Worm (Caenorhabditis elegans) whole organism, L4/young adult: ENCODE data around the gene C34C6.10.
A peak's percentile ranks its signal among the peaks of the same experiment; 100 is the strongest.

ENCODE experiments used
- W03F9.2 ChIP-seq: fragments of 150-350 bp; optimal IDR thresholded peaks from 2 replicates; lab custom pipeline; 2014; ENCODE audit warnings: missing biosample characterization, missing genetic modification characterization
- dao-5 ChIP-seq: sonication (generic microtip); optimal IDR thresholded peaks from 2 replicates; lab custom pipeline; 2016; ENCODE audit warnings: missing genotype, missing genetic modification characterization, moderate library complexity, missing compliant biosample characterization
- him-1 ChIP-seq: sonication (generic microtip); optimal IDR thresholded peaks from 2 replicates; lab custom pipeline; 2016; ENCODE audit warnings: missing genotype, missing genetic modification reagents, missing genetic modification characterization, missing compliant biosample characterization

The C34C6.10 gene

ce11 chrII:8732339-8733100, 36.8 kb upstream of the C34C6.10 start, which contains the start of gene rol-6:
Gene rol-6 (plus strand): TSS chrII:8733050.
- TF ChIP-seq him-1 (no peak), dao-5 (tag; lab: Kevin White, UChicago) (no peak), W03F9.2 (no peak)

ce11 chrII:8731736-8732229, 36.1 kb upstream of the C34C6.10 start:
- TF ChIP-seq him-1, result no peak
- no peak for TF ChIP-seq W03F9.2
- no peak for TF ChIP-seq dao-5 (tag; lab: Kevin White, UChicago)

- TF ChIP-seq dao-5 (tag; lab: Kevin White, UChicago), result no peak
These were observed 35.4 kb upstream of the C34C6.10 start for ce11 chrII:8730960-8731693.

- TF ChIP-seq him-1 (no peak), dao-5 (tag; lab: Kevin White, UChicago) (no peak), W03F9.2 (no peak)
These were observed 34.6 kb upstream of the C34C6.10 start for ce11 chrII:8730281-8730680.

- TF ChIP-seq dao-5 (tag; lab: Kevin White, UChicago) (no peak), W03F9.2 (no peak), him-1 (no peak)
These were observed 31.0 kb upstream of the C34C6.10 start, which contains the start of gene T01B7.9 for ce11 chrII:8726700-8727099. Gene T01B7.9 (minus strand): TSS chrII:8726800.

ce11 chrII:8721955-8722524, 26.4 kb upstream of the C34C6.10 start, which contains the start of gene trcs-2:
Gene trcs-2 (plus strand): TSS chrII:8722474.
- TF ChIP-seq W03F9.2, result no peak
- TF ChIP-seq dao-5 (tag; lab: Kevin White, UChicago), result no peak
- no peak for TF ChIP-seq him-1

- TF ChIP-seq dao-5 (tag; lab: Kevin White, UChicago), result no peak
- no peak for TF ChIP-seq him-1
These were observed 21.9 kb upstream of the C34C6.10 start for ce11 chrII:8717579-8717978.

- TF ChIP-seq W03F9.2 (peak; percentile 39), him-1 (no peak)
These were observed 20.7 kb upstream of the C34C6.10 start, which contains the start of the genes cyn-11 and T01B7.5 for ce11 chrII:8716231-8716878. Gene cyn-11 (minus strand): TSS chrII:8716281. Gene T01B7.5 (plus strand): TSS chrII:8716828.

- TF ChIP-seq him-1 (no peak), dao-5 (tag; lab: Kevin White, UChicago) (no peak), W03F9.2 (no peak)
These were observed 19.3 kb upstream of the C34C6.10 start, which contains the start of the genes rab-21 and T01B7.13 for ce11 chrII:8714913-8715447. Gene rab-21 (minus strand): TSS chrII:8715013. Gene T01B7.13 (plus strand): TSS chrII:8715397.

ce11 chrII:8710317-8710716, 14.6 kb upstream of the C34C6.10 start, which contains the start of gene srg-15:
Gene srg-15 (minus strand): TSS chrII:8710417.
- TF ChIP-seq W03F9.2 (no peak), him-1 (no peak)

ce11 chrII:8707024-8707423, 11.3 kb upstream of the C34C6.10 start, which contains the start of gene cup-16:
Gene cup-16 (plus strand): TSS chrII:8707155.
- TF ChIP-seq W03F9.2, result no peak
- TF ChIP-seq dao-5 (tag; lab: Kevin White, UChicago), result no peak
- TF ChIP-seq him-1, result no peak

- no peak for TF ChIP-seq W03F9.2
- no peak for TF ChIP-seq dao-5 (tag; lab: Kevin White, UChicago)
- TF ChIP-seq him-1, result no peak
These were observed 8.8 kb upstream of the C34C6.10 start, which contains the start of gene prx-5 for ce11 chrII:8704413-8704874. Gene prx-5 (plus strand): TSS chrII:8704824.

ce11 chrII:8703729-8704128, 8.0 kb upstream of the C34C6.10 start, which contains the start of gene ceh-7:
Gene ceh-7 (minus strand): TSS chrII:8703829.
- TF ChIP-seq W03F9.2, result no peak
- no peak for TF ChIP-seq dao-5 (tag; lab: Kevin White, UChicago)
- no peak for TF ChIP-seq him-1
